Fruit fly (Drosophila melanogaster) Kc167 (cell line): ENCODE data around the gene CG14322.

Experiments
- h ChIP-seq: fragments of >200 bp; optimal IDR thresholded peaks from 3 replicates; lab custom pipeline; 2018; ENCODE audit warnings: missing external identifiers
- psq ChIP-seq: fragments of >200 bp; optimal IDR thresholded peaks from 2 replicates; lab custom pipeline; 2017; ENCODE audit warnings: missing external identifiers
- ttk ChIP-seq: sonication (Bioruptor generic); optimal IDR thresholded peaks from 2 replicates; lab custom pipeline; 2017; ENCODE audit warnings: missing external identifiers

DNA sequence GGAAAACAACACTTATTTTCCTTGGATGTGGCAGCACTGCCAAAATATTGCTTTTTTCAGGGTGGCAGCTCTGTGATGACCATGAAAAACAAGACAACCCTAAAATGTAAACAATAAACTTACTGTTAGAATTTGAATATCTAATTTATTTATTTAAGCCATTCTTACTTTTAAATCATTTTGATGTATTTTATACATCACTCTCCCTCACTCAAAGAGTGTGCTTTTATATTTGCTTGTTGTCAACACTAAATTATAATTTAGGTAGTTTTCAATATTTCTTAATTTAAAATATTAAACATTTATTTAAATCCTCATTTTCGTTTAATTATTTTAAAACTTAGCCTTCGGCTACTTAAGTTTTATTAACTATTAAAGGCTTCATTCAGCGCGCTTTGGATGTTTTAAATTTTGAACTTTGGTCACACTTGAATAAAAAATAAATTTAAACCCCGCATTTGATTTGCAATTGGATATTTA, 23.4 kb downstream of the CG14322 start, which contains the start of the genes CG7523 and Mps1:
- TF ChIP-seq h = no peak
- no peak for TF ChIP-seq psq
- TF ChIP-seq ttk (lab: Kevin White, UChicago) = no peak
